Worm (Caenorhabditis elegans) whole organism, midembryonic: ENCODE measurements around the gene dnj-5.

Source experiments
- ref-1 ChIP-seq: fragments of 200-800 bp; sonication (Bioruptor generic); conservative IDR thresholded peaks from 2 replicates; pipeline ENCODE4 v1.3.6; 2022; ENCODE audit warnings: missing genetic modification reagents, missing genetic modification characterization, missing compliant biosample characterization
- ztf-29 ChIP-seq: fragments of 200-800 bp; sonication (Bioruptor generic); IDR thresholded peaks from 2 replicates; pipeline ENCODE4 v1.3.6; 2022; ENCODE audit warnings: missing genetic modification reagents, missing genetic modification characterization, missing compliant biosample characterization

ce11 chrII:6851938-6852337, 6.2 kb downstream of the dnj-5 start, which contains the start of gene C04A2.15:
- TF ChIP-seq ztf-29 (GFP tag; lab: Robert Waterston, UW), result no peak
- no peak for TF ChIP-seq ref-1
